Worm (Caenorhabditis elegans): ENCODE results near the gene B0024.13.

ce11 chrV:10319434-10319833 is 1.1 kb upstream of the B0024.13 start, which contains the start of gene B0024.11:
- no peak for TF ChIP-seq skn-1 (tag; optimal IDR thresholded peaks at IDR 0.05)
- no peak for TF ChIP-seq rnt-1 (tag; optimal IDR thresholded peaks at IDR 0.05)
- no peak for TF ChIP-seq irx-1 (tag; optimal IDR thresholded peaks at IDR 0.05)
- TF ChIP-seq nhr-76 (tag; optimal IDR thresholded peaks at IDR 0.05): no peak
- TF ChIP-seq elt-3 (tag; optimal IDR thresholded peaks at IDR 0.05): no peak
- no peak for TF ChIP-seq egl-27 (tag; optimal IDR thresholded peaks at IDR 0.05)
